Worm (Caenorhabditis elegans): Measurements from ENCODE around the gene C05G5.2.

The C05G5.2 gene

ce11 chrX:14708176-14708642 is 38.9 kb upstream of the C05G5.2 start (continued):
- no peak for TF ChIP-seq F37B4.10 (GFP tag; IDR thresholded peaks at IDR 0.05)
- TF ChIP-seq nfya-1 (tag; optimal IDR thresholded peaks at IDR 0.05; ENCODE audit: borderline replicate concordance, insufficient read depth), result no peak
- TF ChIP-seq aptf-3 (GFP tag; IDR thresholded peaks at IDR 0.05), result 0 out of 2 replicates have a peak, but pooled peaks have one; percentile 40
- no peak for TF ChIP-seq F49E8.2 (tag; optimal IDR thresholded peaks at IDR 0.05; ENCODE audit: insufficient read depth)
- TF ChIP-seq dpl-1 (GFP tag; optimal IDR thresholded peaks at IDR 0.05), result no peak
- peak; percentile 68 for TF ChIP-seq cebp-1 (GFP tag; IDR thresholded peaks at IDR 0.05)
- TF ChIP-seq cebp-1 (tag; optimal IDR thresholded peaks at IDR 0.05), result peak; percentile 90
- no peak for TF ChIP-seq B0019.2 (GFP tag; conservative IDR thresholded peaks at IDR 0.05)
- no peak for TF ChIP-seq efl-1 (GFP tag; optimal IDR thresholded peaks at IDR 0.05)
- TF ChIP-seq attf-3 (GFP tag; conservative IDR thresholded peaks at IDR 0.05), result no peak
- peak; percentile 98 for TF ChIP-seq K12H6.12 (tag; optimal IDR thresholded peaks at IDR 0.05)
- peak; percentile 89 for TF ChIP-seq B0336.3 (GFP tag; IDR thresholded peaks at IDR 0.05)
- peak; percentile 92 for TF ChIP-seq ceh-27 (GFP tag; optimal IDR thresholded peaks at IDR 0.05)
- TF ChIP-seq F33H1.4 (GFP tag; IDR thresholded peaks at IDR 0.05), result no peak
- TF ChIP-seq unc-62 (GFP tag; optimal IDR thresholded peaks at IDR 0.05), result no peak
- TF ChIP-seq ceh-79 (tag; optimal IDR thresholded peaks at IDR 0.05), result no peak
- TF ChIP-seq nfyb-1 (GFP tag; IDR thresholded peaks at IDR 0.05), result peak; percentile 91

DNA sequence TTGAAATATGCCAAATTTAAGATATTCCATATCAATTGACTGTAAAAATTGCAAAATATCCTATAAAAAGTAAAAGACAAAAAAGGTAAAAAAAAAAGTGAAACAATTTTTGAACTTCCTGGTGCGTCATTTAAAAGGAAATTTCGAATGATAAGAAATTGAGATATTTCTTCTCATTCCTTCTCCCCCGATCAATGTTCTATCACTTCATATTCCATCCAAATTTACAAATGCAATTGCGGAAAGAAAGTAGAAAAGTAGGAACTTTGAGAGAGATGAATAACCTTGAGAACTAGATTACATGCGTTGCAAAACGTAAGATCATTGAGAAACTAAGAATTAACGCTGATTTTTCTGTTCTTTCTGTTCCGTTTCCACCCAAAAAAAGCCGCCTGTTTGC is 37.5 kb upstream of the C05G5.2 start:
- no peak for TF ChIP-seq attf-3 (GFP tag; conservative IDR thresholded peaks at IDR 0.05)
- no peak for TF ChIP-seq pha-4 (tag; optimal IDR thresholded peaks at IDR 0.05)
- no peak for TF ChIP-seq lin-26 (GFP tag; IDR thresholded peaks at IDR 0.05)
- TF ChIP-seq nhr-27 (tag; optimal IDR thresholded peaks at IDR 0.05), result no peak
- no peak for TF ChIP-seq zfh-2 (GFP tag; conservative IDR thresholded peaks at IDR 0.05)
- no peak for TF ChIP-seq somi-1 (GFP tag; optimal IDR thresholded peaks at IDR 0.05)
- TF ChIP-seq athp-1 (tag; optimal IDR thresholded peaks at IDR 0.05), result no peak
- TF ChIP-seq fkh-3 (tag; optimal IDR thresholded peaks at IDR 0.05), result no peak
- TF ChIP-seq madf-6 (GFP tag; IDR thresholded peaks at IDR 0.05), result no peak
- TF ChIP-seq ztf-25 (GFP tag; IDR thresholded peaks at IDR 0.05), result no peak
- no peak for TF ChIP-seq Y53F4B.3 (GFP tag; IDR thresholded peaks at IDR 0.05)
- no peak for TF ChIP-seq C17E4.6 (GFP tag; IDR thresholded peaks at IDR 0.05)
- no peak for TF ChIP-seq ceh-91 (GFP tag; IDR thresholded peaks at IDR 0.05)
- no peak for TF ChIP-seq tlf-1 (GFP tag; optimal IDR thresholded peaks at IDR 0.05)
- TF ChIP-seq aptf-3 (GFP tag; IDR thresholded peaks at IDR 0.05), result no peak
- no peak for TF ChIP-seq cebp-1 (GFP tag; IDR thresholded peaks at IDR 0.05)
- no peak for TF ChIP-seq cebp-1 (tag; optimal IDR thresholded peaks at IDR 0.05)
- no peak for TF ChIP-seq K11D2.4 (GFP tag; IDR thresholded peaks at IDR 0.05)
- no peak for TF ChIP-seq dox-1 (GFP tag; IDR thresholded peaks at IDR 0.05)
- TF ChIP-seq ceh-27 (GFP tag; optimal IDR thresholded peaks at IDR 0.05), result no peak

- TF ChIP-seq rec-8 (tag; optimal IDR thresholded peaks at IDR 0.05), result no peak
- no peak for TF ChIP-seq hrde-1 (tag; optimal IDR thresholded peaks at IDR 0.05; ENCODE audit: borderline replicate concordance)
- TF ChIP-seq hmg-1.2 (GFP tag; IDR thresholded peaks at IDR 0.05), result peak; percentile 71; the same call in 1 of the 2 replicates
- no peak for TF ChIP-seq egrh-3 (GFP tag; IDR thresholded peaks at IDR 0.05)
- no peak for TF ChIP-seq pha-4 (tag; optimal IDR thresholded peaks at IDR 0.05)
- TF ChIP-seq egl-44 (GFP tag; IDR thresholded peaks at IDR 0.05), result no peak
- TF ChIP-seq let-607 (tag; optimal IDR thresholded peaks at IDR 0.05), result no peak
- TF ChIP-seq ztf-3 (GFP tag; optimal IDR thresholded peaks at IDR 0.05), result no peak
- TF ChIP-seq K11D2.4 (GFP tag; IDR thresholded peaks at IDR 0.05), result no peak
- TF ChIP-seq Y56A3A.18 (GFP tag; IDR thresholded peaks at IDR 0.05), result no peak
- no peak for TF ChIP-seq rcor-1 (GFP tag; IDR thresholded peaks at IDR 0.05)
- TF ChIP-seq lsl-1 (GFP tag; optimal IDR thresholded peaks at IDR 0.05), result no peak
- peak; percentile 5 for TF ChIP-seq nhr-80 (tag; optimal IDR thresholded peaks at IDR 0.05)
- no peak for TF ChIP-seq tlf-1 (GFP tag; optimal IDR thresholded peaks at IDR 0.05)
Observed at ce11 chrX:14711168-14711629, 35.9 kb upstream of the C05G5.2 start, which contains the start of gene atrn-1. Gene atrn-1 (plus strand): TSS chrX:14711579.

Data from whole organism, young adult.